Worm (Caenorhabditis elegans): Measurements from ENCODE around the gene unc-62.
A peak's percentile ranks its signal among the peaks of the same experiment; 100 is the strongest.

- TF ChIP-seq ztf-29 (GFP tag; IDR thresholded peaks at IDR 0.05) (0 out of 2 replicates have a peak, but pooled peaks have one; percentile 32), ref-1 (GFP tag; conservative IDR thresholded peaks at IDR 0.05) (no peak), flt-1 (GFP tag; IDR thresholded peaks at IDR 0.05) (no peak), ztf-23 (GFP tag; IDR thresholded peaks at IDR 0.05) (no peak)
Observed at ce11 chrV:4507129-4507528, 9.9 kb downstream of the unc-62 start.

All from whole organism, midembryonic.